Fruit fly (Drosophila melanogaster): Measurements from ENCODE around the gene CG3588.
A peak's percentile ranks its signal among the peaks of the same experiment; 100 is the strongest.

The CG3588 gene

dm6 chrX:2912581-2912980, 7.0 kb upstream of the CG3588 start (continued):
- peak; percentile 2 for TF ChIP-seq Fer3 (tag; optimal IDR thresholded peaks at IDR 0.05)
- no peak for TF ChIP-seq ken (GFP tag; IDR thresholded peaks at IDR 0.05)
- TF ChIP-seq CG2116 (GFP tag; optimal IDR thresholded peaks at IDR 0.05): no peak
- no peak for TF ChIP-seq CG14860 (GFP tag; IDR thresholded peaks at IDR 0.05; ENCODE audit: partially characterized antibody)

dm6 chrX:2914091-2914490, 5.5 kb upstream of the CG3588 start:
- TF ChIP-seq ac (GFP tag; optimal IDR thresholded peaks at IDR 0.05): no peak
- TF ChIP-seq sna (GFP tag; IDR thresholded peaks at IDR 0.05; ENCODE audit: partially characterized antibody): no peak
- TF ChIP-seq Fer1 (GFP tag; optimal IDR thresholded peaks at IDR 0.05): peak; percentile 2
- no peak for TF ChIP-seq kay (GFP tag; optimal IDR thresholded peaks at IDR 0.05)
- TF ChIP-seq ftz-f1 (GFP tag; optimal IDR thresholded peaks at IDR 0.05): no peak
- TF ChIP-seq ind (GFP tag; optimal IDR thresholded peaks at IDR 0.05): no peak
- TF ChIP-seq CG5245 (GFP tag; optimal IDR thresholded peaks at IDR 0.05): no peak
- no peak for TF ChIP-seq p53 (GFP tag; optimal IDR thresholded peaks at IDR 0.05)
- TF ChIP-seq jumu (GFP tag; optimal IDR thresholded peaks at IDR 0.05): no peak
- TF ChIP-seq CG15269 (tag; optimal IDR thresholded peaks at IDR 0.05): peak; percentile 13
- no peak for TF ChIP-seq wek (GFP tag; optimal IDR thresholded peaks at IDR 0.05)
- TF ChIP-seq Hmr (GFP tag; optimal IDR thresholded peaks at IDR 0.05): peak; percentile 29
- TF ChIP-seq pnt (GFP tag; optimal IDR thresholded peaks at IDR 0.05): no peak
- no peak for TF ChIP-seq gce (GFP tag; IDR thresholded peaks at IDR 0.05)
- no peak for TF ChIP-seq lbe (GFP tag; optimal IDR thresholded peaks at IDR 0.05)
- no peak for TF ChIP-seq schlank (tag; optimal IDR thresholded peaks at IDR 0.05)
- no peak for TF ChIP-seq fru (optimal IDR thresholded peaks at IDR 0.05)
- TF ChIP-seq CG13123 (GFP tag; optimal IDR thresholded peaks at IDR 0.05): no peak
- TF ChIP-seq cad (GFP tag; optimal IDR thresholded peaks at IDR 0.05): no peak
- TF ChIP-seq vfl (GFP tag; optimal IDR thresholded peaks at IDR 0.05): no peak
- TF ChIP-seq bowl (GFP tag; IDR thresholded peaks at IDR 0.05): no peak
- peak; percentile 23 for TF ChIP-seq CG11504 (tag; optimal IDR thresholded peaks at IDR 0.05)
- no peak for TF ChIP-seq NK7.1 (GFP tag; optimal IDR thresholded peaks at IDR 0.05)
- no peak for TF ChIP-seq vnd (GFP tag; IDR thresholded peaks at IDR 0.05; ENCODE audit: partially characterized antibody)
- no peak for TF ChIP-seq PHDP (tag; optimal IDR thresholded peaks at IDR 0.05)
- 0 out of 2 replicates have a peak, but pooled peaks have one; percentile 23 for TF ChIP-seq sisA (GFP tag; IDR thresholded peaks at IDR 0.05)
- no peak for TF ChIP-seq Dip2 (GFP tag; IDR thresholded peaks at IDR 0.05)
- TF ChIP-seq CkIIα-i1 (GFP tag; IDR thresholded peaks at IDR 0.05): no peak
- no peak for TF ChIP-seq CG7372 (GFP tag; IDR thresholded peaks at IDR 0.05)
- TF ChIP-seq CG2875 (GFP tag; optimal IDR thresholded peaks at IDR 0.05): no peak
- TF ChIP-seq Side (GFP tag; optimal IDR thresholded peaks at IDR 0.05): no peak
- no peak for TF ChIP-seq CG17612 (GFP tag; IDR thresholded peaks at IDR 0.05)
- peak; percentile 38; the same call in 1 of the 2 replicates for TF ChIP-seq slbo (GFP tag; IDR thresholded peaks at IDR 0.05)
- TF ChIP-seq Oaz (GFP tag; IDR thresholded peaks at IDR 0.05): 0 out of 2 replicates have a peak, but pooled peaks have one; percentile 13
- TF ChIP-seq CG10274 (GFP tag; optimal IDR thresholded peaks at IDR 0.05): no peak
- no peak for TF ChIP-seq Hr51 (GFP tag; optimal IDR thresholded peaks at IDR 0.05)
- TF ChIP-seq CG18476 (GFP tag; optimal IDR thresholded peaks at IDR 0.05): no peak
- TF ChIP-seq vvl (GFP tag; IDR thresholded peaks at IDR 0.05): 0 out of 2 replicates have a peak, but pooled peaks have one; percentile 11
- peak; percentile 45 for TF ChIP-seq CG32532 (GFP tag; IDR thresholded peaks at IDR 0.05)
- TF ChIP-seq amos (GFP tag; IDR thresholded peaks at IDR 0.05; ENCODE audit: partially characterized antibody): no peak
- no peak for TF ChIP-seq Ssrp (tag; optimal IDR thresholded peaks at IDR 0.05)
- TF ChIP-seq D19A (tag; optimal IDR thresholded peaks at IDR 0.05): no peak
- TF ChIP-seq Ets65A (GFP tag): peak; percentile 62
- no peak for TF ChIP-seq CG9609 (GFP tag; optimal IDR thresholded peaks at IDR 0.05)
- 0 out of 2 replicates have a peak, but pooled peaks have one; percentile 6 for TF ChIP-seq CG32772 (GFP tag; IDR thresholded peaks at IDR 0.05)
- TF ChIP-seq Blimp-1 (GFP tag; optimal IDR thresholded peaks at IDR 0.05): no peak
- TF ChIP-seq trh (GFP tag; optimal IDR thresholded peaks at IDR 0.05): no peak
